Worm (Caenorhabditis elegans) whole organism, L1 larva: ENCODE results near the gene F33H1.4.

Experiments used
- ces-1 ChIP-seq: fragments of 150-350 bp; optimal IDR thresholded peaks from 2 replicates; lab custom pipeline; 2014; ENCODE audit warnings: missing biosample characterization, missing genetic modification reagents, missing genetic modification characterization
- fos-1 ChIP-seq: fragments of 150-350 bp; optimal IDR thresholded peaks from 2 replicates; lab custom pipeline; 2014; ENCODE audit warnings: missing biosample characterization, missing genetic modification characterization
- hpl-2 ChIP-seq: fragments of 150-350 bp; optimal IDR thresholded peaks from 2 replicates; lab custom pipeline; 2014; ENCODE audit warnings: missing biosample characterization, missing genetic modification reagents, missing genetic modification characterization
- lin-35 ChIP-seq, 2 experiments: fragments of 150-350 bp; optimal IDR thresholded peaks; 2 replicates each; lab custom pipeline; 2014; ENCODE audit warnings: missing biosample characterization in 2 of 2, missing genetic modification characterization in 2 of 2, missing genetic modification reagents in 2 of 2
- mdl-1 ChIP-seq, 2 experiments: fragments of 150-350 bp; optimal IDR thresholded peaks; 2 replicates each; lab custom pipeline; 2014 to 2017; ENCODE audit warnings: missing biosample characterization in 2 of 2, missing genetic modification characterization in 2 of 2, inconsistent platforms in 1 of 2
- mep-1 ChIP-seq: fragments of 150-350 bp; optimal IDR thresholded peaks from 2 replicates; lab custom pipeline; 2014; ENCODE audit warnings: missing biosample characterization, missing genetic modification characterization
- nhr-28 ChIP-seq: fragments of 150-350 bp; optimal IDR thresholded peaks from 2 replicates; lab custom pipeline; 2014; ENCODE audit warnings: missing biosample characterization, missing genetic modification characterization
- nhr-71 ChIP-seq: sonication (generic microtip); optimal IDR thresholded peaks from 2 replicates; lab custom pipeline; 2016; ENCODE audit warnings: mild to moderate bottlenecking, missing genetic modification characterization, moderate library complexity, missing compliant biosample characterization
- nhr-76 ChIP-seq: sonication (generic microtip); optimal IDR thresholded peaks from 2 replicates; lab custom pipeline; 2017; ENCODE audit warnings: missing biosample characterization, missing genetic modification characterization
- snpc-4 ChIP-seq: fragments of 150-350 bp; optimal IDR thresholded peaks from 2 replicates; lab custom pipeline; 2014; ENCODE audit warnings: missing biosample characterization, missing genetic modification characterization
- unc-86 ChIP-seq: sonication (generic microtip); optimal IDR thresholded peaks from 2 replicates; lab custom pipeline; 2016; ENCODE audit warnings: missing genetic modification characterization, missing compliant biosample characterization

DNA sequence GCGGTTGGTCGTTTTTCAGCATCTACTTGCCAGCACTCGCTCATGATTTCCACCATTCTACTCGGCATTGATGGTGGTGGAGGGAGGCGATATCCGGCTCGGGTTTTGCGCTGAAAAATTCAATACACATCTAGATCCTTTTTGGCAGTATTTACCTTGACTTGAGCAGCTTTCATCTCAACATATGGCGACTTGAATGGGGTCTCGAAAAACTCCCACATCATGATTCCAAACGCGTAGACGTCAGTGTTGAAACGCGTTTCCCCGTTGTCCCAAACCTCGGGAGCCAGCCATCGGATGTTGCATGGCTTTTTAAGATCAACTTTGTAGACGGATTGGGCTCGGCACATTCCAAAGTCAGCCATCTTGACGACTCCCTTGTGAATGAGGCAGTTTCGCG is 24.0 kb downstream of the F33H1.4 start:
- TF ChIP-seq mep-1 (tag; lab: Kevin White, UChicago), result no peak
- no peak for TF ChIP-seq fos-1 (tag; lab: Kevin White, UChicago)
- no peak for TF ChIP-seq nhr-76 (tag; lab: Kevin White, UChicago)
- no peak for TF ChIP-seq ces-1 (GFP tag; lab: Kevin White, UChicago)
- TF ChIP-seq unc-86 (tag; lab: Kevin White, UChicago), result no peak
- no peak for TF ChIP-seq mdl-1 (tag; optimal IDR thresholded peaks at IDR 0.05; lab: Kevin White, UChicago)
- TF ChIP-seq hpl-2 (GFP tag; lab: Kevin White, UChicago), result no peak
- no peak for TF ChIP-seq nhr-28
- no peak for TF ChIP-seq snpc-4
- no peak for TF ChIP-seq nhr-71 (tag; lab: Kevin White, UChicago)
- no peak for TF ChIP-seq lin-35 (GFP tag; optimal IDR thresholded peaks at IDR 0.05; lab: Kevin White, UChicago)
